Worm (Caenorhabditis elegans): ENCODE results near the gene cht-2.

- TF ChIP-seq zfp-3 (GFP tag; conservative IDR thresholded peaks at IDR 0.05) (no peak), nhr-11 (tag; optimal IDR thresholded peaks at IDR 0.05) (no peak), skn-1 (tag; optimal IDR thresholded peaks at IDR 0.05) (no peak), pha-4 (GFP tag; IDR thresholded peaks at IDR 0.05) (no peak), pha-4 (tag; optimal IDR thresholded peaks at IDR 0.05) (no peak), zip-11 (GFP tag; IDR thresholded peaks at IDR 0.05) (no peak), snpc-4 (tag; optimal IDR thresholded peaks at IDR 0.05) (no peak), mep-1 (tag; optimal IDR thresholded peaks at IDR 0.05) (no peak), mdl-1 (tag; optimal IDR thresholded peaks at IDR 0.05) (no peak), mdt-29 (GFP tag; IDR thresholded peaks at IDR 0.05) (no peak), nhr-28 (tag; optimal IDR thresholded peaks at IDR 0.05) (no peak), jun-1 (tag; optimal IDR thresholded peaks at IDR 0.05) (no peak)
Observed at ce11 chrII:8532015-8532414, 11.3 kb downstream of the cht-2 start.

All from whole organism, L4 larva.